Worm (Caenorhabditis elegans) whole organism, L4 larva: ENCODE results near the gene pkc-1.
A peak's percentile ranks its signal among the peaks of the same experiment; 100 is the strongest.

ENCODE experiments used
- D1046.2 ChIP-seq: fragments of 200-800 bp; sonication (Bioruptor generic); IDR thresholded peaks from 2 replicates; pipeline ENCODE4 v1.3.6; 2022; ENCODE audit warnings: missing genetic modification characterization, missing compliant biosample characterization
- F44E2.7 ChIP-seq: fragments of 200-800 bp; sonication (Bioruptor generic); IDR thresholded peaks from 2 replicates; pipeline ENCODE4 v2.1.2; 2022; ENCODE audit warnings: missing genetic modification characterization, missing compliant biosample characterization
- F49E8.2 ChIP-seq: sonication (generic microtip); optimal IDR thresholded peaks from 2 replicates; lab custom pipeline; 2016; ENCODE audit warnings: missing compliant biosample characterization, mild to moderate bottlenecking, missing genetic modification characterization, borderline replicate concordance
- T20F7.1 ChIP-seq: fragments of 200-800 bp; sonication (Bioruptor generic); optimal IDR thresholded peaks from 2 replicates; lab custom pipeline; 2018; ENCODE audit warnings: mild to moderate bottlenecking, missing genetic modification characterization, missing compliant biosample characterization
- T26A8.4 ChIP-seq: fragments of 200-800 bp; sonication (Bioruptor generic); IDR thresholded peaks from 2 replicates; pipeline ENCODE4 v1.3.6; 2022; ENCODE audit warnings: missing genetic modification characterization, missing compliant biosample characterization
- Y105C5A.15 ChIP-seq: fragments of 200-800 bp; sonication (Bioruptor generic); IDR thresholded peaks from 2 replicates; pipeline ENCODE4 v1.3.6; 2022; ENCODE audit warnings: missing genetic modification characterization, missing compliant biosample characterization
- Y5F2A.4 ChIP-seq: fragments of 200-800 bp; sonication (Bioruptor generic); optimal IDR thresholded peaks from 2 replicates; lab custom pipeline; 2018; ENCODE audit warnings: mild to moderate bottlenecking, missing genetic modification characterization, missing compliant biosample characterization
- ZK337.2 ChIP-seq: fragments of 200-800 bp; sonication (Bioruptor generic); IDR thresholded peaks from 2 replicates; pipeline ENCODE4 v1.3.6; 2022; ENCODE audit warnings: missing genetic modification reagents, missing genetic modification characterization, missing compliant biosample characterization
- aly-2 ChIP-seq: sonication (generic microtip); optimal IDR thresholded peaks from 2 replicates; lab custom pipeline; 2018; ENCODE audit warnings: missing biosample characterization, missing genetic modification characterization
- attf-4 ChIP-seq: sonication (generic microtip); optimal IDR thresholded peaks from 3 replicates; lab custom pipeline; 2017; ENCODE audit warnings: missing biosample characterization, missing genetic modification characterization
- ceh-28 ChIP-seq: fragments of 150-350 bp; optimal IDR thresholded peaks from 2 replicates; lab custom pipeline; 2014; ENCODE audit warnings: missing biosample characterization, missing genetic modification reagents, missing genetic modification characterization
- ceh-44 ChIP-seq: fragments of 200-800 bp; sonication (Bioruptor generic); IDR thresholded peaks from 2 replicates; pipeline ENCODE4 v1.3.6; 2022; ENCODE audit warnings: missing genetic modification reagents, missing genetic modification characterization, missing compliant biosample characterization
- ceh-62 ChIP-seq: sonication (generic microtip); optimal IDR thresholded peaks from 2 replicates; lab custom pipeline; 2017; ENCODE audit warnings: missing biosample characterization, missing genetic modification characterization
- cey-2 ChIP-seq: sonication (generic microtip); optimal IDR thresholded peaks from 3 replicates; lab custom pipeline; 2017; ENCODE audit warnings: missing genetic modification characterization, mild to moderate bottlenecking, missing compliant biosample characterization, antibody characterized with exemption, borderline replicate concordance; ENCODE audit not compliant: insufficient read depth
- daf-12 ChIP-seq: fragments of 150-350 bp; optimal IDR thresholded peaks from 2 replicates; lab custom pipeline; 2014; ENCODE audit warnings: missing biosample characterization, missing genetic modification reagents, missing genetic modification characterization
- daf-19 ChIP-seq: fragments of 200-800 bp; sonication (Bioruptor generic); conservative IDR thresholded peaks from 2 replicates; pipeline ENCODE4 v1.3.6; 2022; ENCODE audit warnings: missing genetic modification characterization, missing compliant biosample characterization
- daf-8 ChIP-seq: fragments of 200-800 bp; sonication (Bioruptor generic); IDR thresholded peaks from 2 replicates; pipeline ENCODE4 v1.3.6; 2022; ENCODE audit warnings: missing genetic modification characterization, missing compliant biosample characterization
- dmd-8 ChIP-seq: fragments of 200-800 bp; sonication (Bioruptor generic); IDR thresholded peaks from 2 replicates; pipeline ENCODE4 v1.3.6; 2022; ENCODE audit warnings: missing genetic modification characterization, missing compliant biosample characterization
- dmd-9 ChIP-seq: fragments of 200-800 bp; sonication (Bioruptor generic); IDR thresholded peaks from 2 replicates; pipeline ENCODE4 v1.3.6; 2022; ENCODE audit warnings: missing genetic modification reagents, missing genetic modification characterization, missing compliant biosample characterization
- duxl-1 ChIP-seq: sonication (generic microtip); optimal IDR thresholded peaks from 2 replicates; lab custom pipeline; 2016; ENCODE audit warnings: mild to moderate bottlenecking, missing genetic modification characterization, moderate library complexity, missing compliant biosample characterization; ENCODE audit not compliant: poor library complexity
- egl-43 ChIP-seq: fragments of 200-800 bp; sonication (Bioruptor generic); IDR thresholded peaks from 2 replicates; pipeline ENCODE4 v1.3.6; 2022; ENCODE audit warnings: missing genetic modification reagents, missing genetic modification characterization, missing compliant biosample characterization
- gei-8 ChIP-seq: fragments of 200-800 bp; sonication (Bioruptor generic); optimal IDR thresholded peaks from 2 replicates; lab custom pipeline; 2018; ENCODE audit warnings: mild to moderate bottlenecking, missing genetic modification characterization, missing compliant biosample characterization
- hlh-30 ChIP-seq: sonication (generic microtip); optimal IDR thresholded peaks from 2 replicates; lab custom pipeline; 2017; ENCODE audit warnings: antibody characterized with exemption, mild to moderate bottlenecking, missing genetic modification characterization, missing compliant biosample characterization; ENCODE audit not compliant: insufficient read depth
- hmg-1.1 ChIP-seq: fragments of 200-800 bp; sonication (Bioruptor generic); IDR thresholded peaks from 2 replicates; pipeline ENCODE4 v1.3.6; 2022; ENCODE audit warnings: missing genetic modification reagents, missing genetic modification characterization, missing compliant biosample characterization
- lim-7 ChIP-seq: fragments of 200-800 bp; sonication (Bioruptor generic); IDR thresholded peaks from 2 replicates; pipeline ENCODE4 v1.3.6; 2022; ENCODE audit warnings: missing genetic modification characterization, missing compliant biosample characterization
- lin-15B ChIP-seq: fragments of 150-350 bp; sonication (generic microtip); optimal IDR thresholded peaks from 3 replicates; lab custom pipeline; 2014; ENCODE audit warnings: missing biosample characterization, missing genetic modification characterization
- madf-9 ChIP-seq: fragments of 200-800 bp; sonication (Bioruptor generic); conservative IDR thresholded peaks from 2 replicates; pipeline ENCODE4 v1.3.6; 2022; ENCODE audit warnings: missing genetic modification reagents, missing genetic modification characterization, missing compliant biosample characterization
- mep-1 ChIP-seq: fragments of 150-350 bp; sonication (generic microtip); optimal IDR thresholded peaks from 3 replicates; lab custom pipeline; 2014; ENCODE audit warnings: missing biosample characterization, missing genetic modification characterization
- mxl-2 ChIP-seq: fragments of 200-800 bp; sonication (Bioruptor generic); conservative IDR thresholded peaks from 2 replicates; pipeline ENCODE4 v1.3.6; 2022; ENCODE audit warnings: missing genetic modification reagents, missing genetic modification characterization, missing compliant biosample characterization
- nhr-11 ChIP-seq: fragments of 150-350 bp; optimal IDR thresholded peaks from 2 replicates; lab custom pipeline; 2014; ENCODE audit warnings: missing biosample characterization, missing genetic modification characterization
- nhr-237 ChIP-seq: sonication (generic microtip); optimal IDR thresholded peaks from 2 replicates; lab custom pipeline; 2017; ENCODE audit warnings: missing biosample characterization, missing genetic modification characterization
- nhr-41 ChIP-seq: fragments of 200-800 bp; sonication (Bioruptor generic); IDR thresholded peaks from 2 replicates; pipeline ENCODE4 v1.3.6; 2022; ENCODE audit warnings: missing genetic modification reagents, missing genetic modification characterization, missing compliant biosample characterization
- nhr-42 ChIP-seq: fragments of 200-800 bp; sonication (Bioruptor generic); IDR thresholded peaks from 2 replicates; pipeline ENCODE4 v1.3.6; 2022; ENCODE audit warnings: missing genetic modification characterization, missing compliant biosample characterization
- nhr-48 ChIP-seq: sonication (generic microtip); optimal IDR thresholded peaks from 2 replicates; lab custom pipeline; 2016; ENCODE audit warnings: mild to moderate bottlenecking, missing genetic modification characterization, missing compliant biosample characterization
- nhr-77 ChIP-seq: fragments of 150-350 bp; optimal IDR thresholded peaks from 2 replicates; lab custom pipeline; 2014; ENCODE audit warnings: missing biosample characterization, missing genetic modification characterization
- pha-4 ChIP-seq, 2 experiments: fragments of 150-350 bp in 1 of 2; fragments of 200-800 bp in 1 of 2; sonication (Bioruptor generic) in 1 of 2; IDR thresholded peaks in 1 of 2; optimal IDR thresholded peaks in 1 of 2; 2 replicates each; pipeline versions ENCODE4 v1.3.6 to Lab custom; 2014 to 2022; ENCODE audit warnings: missing genetic modification characterization in 2 of 2, missing genetic modification reagents in 2 of 2, missing biosample characterization in 1 of 2, missing compliant biosample characterization in 1 of 2
- php-3 ChIP-seq: fragments of 200-800 bp; sonication (Bioruptor generic); IDR thresholded peaks from 2 replicates; pipeline ENCODE4 v1.3.6; 2022; ENCODE audit warnings: missing genetic modification reagents, missing genetic modification characterization, missing compliant biosample characterization
- pqm-1 ChIP-seq: sonication (generic microtip); optimal IDR thresholded peaks from 2 replicates; lab custom pipeline; 2017; ENCODE audit warnings: missing biosample characterization, missing genetic modification characterization
- rbr-2 ChIP-seq: sonication (generic microtip); optimal IDR thresholded peaks from 2 replicates; lab custom pipeline; 2016; ENCODE audit warnings: missing genotype, missing genetic modification characterization, missing compliant biosample characterization
- set-16 ChIP-seq: fragments of 200-800 bp; sonication (Bioruptor generic); IDR thresholded peaks from 2 replicates; pipeline ENCODE4 v1.3.6; 2022; ENCODE audit warnings: missing genetic modification reagents, missing genetic modification characterization, missing compliant biosample characterization
- spr-3 ChIP-seq: fragments of 200-800 bp; sonication (Bioruptor generic); optimal IDR thresholded peaks from 2 replicates; lab custom pipeline; 2018; ENCODE audit warnings: mild to moderate bottlenecking, missing genetic modification characterization, missing compliant biosample characterization
- tag-97 ChIP-seq: fragments of 200-800 bp; sonication (Bioruptor generic); IDR thresholded peaks from 2 replicates; pipeline ENCODE4 v1.3.6; 2022; ENCODE audit warnings: missing genetic modification characterization, missing compliant biosample characterization
- unc-130 ChIP-seq: sonication (generic microtip); optimal IDR thresholded peaks from 2 replicates; lab custom pipeline; 2016; ENCODE audit warnings: missing genetic modification reagents, missing genetic modification characterization, missing compliant biosample characterization
- unc-62 ChIP-seq, 3 experiments: fragments of 150-350 bp in 1 of 3; sonication (generic microtip); optimal IDR thresholded peaks in 2 of 3; peaks in 1 of 3; 1 replicate in 1 of 3; 2 replicates in 2 of 3; lab custom pipeline; 2014 to 2017; ENCODE audit warnings: missing biosample characterization in 3 of 3, missing genetic modification characterization in 3 of 3, missing genetic modification reagents in 3 of 3, missing genotype in 1 of 3
- zfp-2 ChIP-seq: sonication (generic microtip); optimal IDR thresholded peaks from 2 replicates; lab custom pipeline; 2016; ENCODE audit warnings: mild to moderate bottlenecking, missing genetic modification characterization, missing compliant biosample characterization
- zfp-3 ChIP-seq: fragments of 200-800 bp; sonication (Bioruptor generic); conservative IDR thresholded peaks from 2 replicates; pipeline ENCODE4 v1.3.6; 2022; ENCODE audit warnings: missing genetic modification reagents, missing genetic modification characterization, missing compliant biosample characterization
- zip-2 ChIP-seq: fragments of 150-350 bp; optimal IDR thresholded peaks from 2 replicates; lab custom pipeline; 2014; ENCODE audit warnings: missing biosample characterization, missing genetic modification characterization
- ztf-11 ChIP-seq: fragments of 150-350 bp; optimal IDR thresholded peaks from 2 replicates; lab custom pipeline; 2014; ENCODE audit warnings: missing biosample characterization, missing genetic modification characterization

Gene pkc-1

ce11 chrV:12001747-12002456 lies 30.1 kb downstream of the pkc-1 start, which contains the start of gene gcy-33 (continued):
- TF ChIP-seq dmd-8 (peak; percentile 73; the same call in 1 of the 2 replicates), nhr-42 (GFP tag; lab: Robert Waterston, UW) (peak; percentile 77), spr-3 (peak; percentile 80), ceh-62 (tag; lab: Kevin White, UChicago) (no peak), egl-43 (GFP tag; lab: Robert Waterston, UW) (peak; percentile 97), ztf-11 (tag; lab: Kevin White, UChicago) (no peak), F49E8.2 (tag; lab: Kevin White, UChicago) (peak; percentile 56), set-16 (no peak; the same call in 1 of the 2 replicates), zfp-3 (GFP tag; lab: Robert Waterston, UW) (peak; percentile 85), pha-4 (GFP tag; IDR thresholded peaks at IDR 0.05; lab: Robert Waterston, UW) (peak; percentile 91), pha-4 (tag; optimal IDR thresholded peaks at IDR 0.05; lab: Kevin White, UChicago) (no peak), hmg-1.1 (GFP tag; lab: Robert Waterston, UW) (peak; percentile 98), lim-7 (GFP tag; lab: Robert Waterston, UW) (peak; percentile 93), lin-15B (tag; lab: Kevin White, UChicago) (no peak), rbr-2 (tag; lab: Kevin White, UChicago) (peak; percentile 86), cey-2 (tag; lab: Kevin White, UChicago) (no peak), zfp-2 (peak; percentile 67), unc-62 (GFP tag; optimal IDR thresholded peaks at IDR 0.05 in 1 of 2; lab: Kevin White, UChicago) (peak in 1 of 2 experiments; percentile 51), unc-62 (tag; optimal IDR thresholded peaks at IDR 0.05; lab: Kevin White, UChicago) (no peak), Y105C5A.15 (GFP tag; lab: Robert Waterston, UW) (peak; percentile 89), attf-4 (tag; lab: Kevin White, UChicago) (no peak), daf-12 (no peak), mep-1 (tag; lab: Kevin White, UChicago) (peak; percentile 87), F44E2.7 (GFP tag; lab: Robert Waterston, UW) (peak; percentile 73; the same call in 1 of the 2 replicates), Y5F2A.4 (GFP tag; lab: Kevin White, UChicago) (peak; percentile 51), D1046.2 (GFP tag; lab: Robert Waterston, UW) (peak; percentile 84; the same call in 1 of the 2 replicates), daf-19 (GFP tag; lab: Robert Waterston, UW) (peak; percentile 84), unc-130 (GFP tag; lab: Kevin White, UChicago) (peak; percentile 63), zip-2 (tag; lab: Kevin White, UChicago) (peak; percentile 75), ZK337.2 (GFP tag; lab: Robert Waterston, UW) (no peak), nhr-41 (GFP tag; lab: Robert Waterston, UW) (peak; percentile 83; the same call in 1 of the 2 replicates), pqm-1 (tag; lab: Kevin White, UChicago) (no peak), madf-9 (peak; percentile 91), nhr-48 (peak; percentile 86), T20F7.1 (peak; percentile 77), mxl-2 (GFP tag; lab: Robert Waterston, UW) (peak; percentile 64; the same call in 1 of the 2 replicates), nhr-77 (peak; percentile 40), nhr-237 (tag; lab: Kevin White, UChicago) (no peak), hlh-30 (tag; lab: Kevin White, UChicago) (peak; percentile 89), gei-8 (peak; percentile 92), duxl-1 (tag; lab: Kevin White, UChicago) (peak; percentile 93), T26A8.4 (peak; percentile 92), tag-97 (GFP tag; lab: Robert Waterston, UW) (no peak), nhr-11 (peak; percentile 2), ceh-44 (GFP tag; lab: Robert Waterston, UW) (peak; percentile 86), php-3 (GFP tag; lab: Robert Waterston, UW) (peak; percentile 93), dmd-9 (peak; percentile 71), aly-2 (tag; lab: Kevin White, UChicago) (no peak), daf-8 (GFP tag; lab: Robert Waterston, UW) (no peak), ceh-28 (tag; lab: Kevin White, UChicago) (no peak)
